Fruit fly (Drosophila melanogaster): Measurements from ENCODE around the gene mRpL1.
A peak's percentile ranks its signal among the peaks of the same experiment; 100 is the strongest.

The mRpL1 gene

dm6 chr3R:8256040-8256439 lies 45.2 kb upstream of the mRpL1 start (continued):
- TF ChIP-seq CG10431 (GFP tag; optimal IDR thresholded peaks at IDR 0.05) (no peak), CG8944 (GFP tag; optimal IDR thresholded peaks at IDR 0.05) (no peak), Fer1 (GFP tag; optimal IDR thresholded peaks at IDR 0.05) (peak; percentile 45), CG7556 (GFP tag; optimal IDR thresholded peaks at IDR 0.05) (peak; percentile 31), Six4 (GFP tag; optimal IDR thresholded peaks at IDR 0.05) (no peak), sim (GFP tag; IDR thresholded peaks at IDR 0.05) (no peak), gro (GFP tag; optimal IDR thresholded peaks at IDR 0.05) (peak; percentile 26), lmd (GFP tag; IDR thresholded peaks at IDR 0.05) (peak; percentile 37; the same call in 1 of the 2 replicates), CG15011 (GFP tag; optimal IDR thresholded peaks at IDR 0.05) (no peak), vnd (GFP tag; IDR thresholded peaks at IDR 0.05; ENCODE audit: partially characterized antibody) (no peak), run (tag; optimal IDR thresholded peaks at IDR 0.05) (no peak), CG16813 (GFP tag; IDR thresholded peaks at IDR 0.05; ENCODE audit: partially characterized antibody) (no peak), CG8924 (tag; optimal IDR thresholded peaks at IDR 0.05) (peak; percentile 24), mirr (GFP tag; optimal IDR thresholded peaks at IDR 0.05) (no peak), HLH3B (GFP tag; IDR thresholded peaks at IDR 0.05) (0 out of 2 replicates have a peak, but pooled peaks have one; percentile 25), HmgZ (tag; optimal IDR thresholded peaks at IDR 0.05) (peak; percentile 2), Ets65A (GFP tag) (peak; percentile 86), kni (GFP tag; optimal IDR thresholded peaks at IDR 0.05) (no peak), br (optimal IDR thresholded peaks at IDR 0.05) (no peak), D (optimal IDR thresholded peaks at IDR 0.05) (no peak), D (GFP tag; optimal IDR thresholded peaks at IDR 0.05) (no peak), sens-2 (GFP tag; IDR thresholded peaks at IDR 0.05) (no peak), CG11504 (tag; optimal IDR thresholded peaks at IDR 0.05) (peak; percentile 59), BEAF-32 (GFP tag; optimal IDR thresholded peaks at IDR 0.05) (no peak), CG33557 (GFP tag; optimal IDR thresholded peaks at IDR 0.05) (no peak), ems (GFP tag; optimal IDR thresholded peaks at IDR 0.05) (no peak), Sin3A (optimal IDR thresholded peaks at IDR 0.05) (no peak), shn (GFP tag; optimal IDR thresholded peaks at IDR 0.05) (no peak), Meics (GFP tag; optimal IDR thresholded peaks at IDR 0.05) (peak; percentile 51), ranshi (GFP tag; IDR thresholded peaks at IDR 0.05) (0 out of 2 replicates have a peak, but pooled peaks have one; percentile 17), CG13296 (GFP tag; optimal IDR thresholded peaks at IDR 0.05) (peak; percentile 34), CG13424 (tag; optimal IDR thresholded peaks at IDR 0.05) (peak; percentile 26), so (GFP tag; IDR thresholded peaks at IDR 0.05) (no peak), CG7357 (GFP tag; IDR thresholded peaks at IDR 0.05) (0 out of 3 replicates have a peak, but pooled peaks have one; percentile 31), Hr51 (GFP tag; optimal IDR thresholded peaks at IDR 0.05) (peak in 1 of 2 experiments; percentile 52), CG14441 (GFP tag; IDR thresholded peaks at IDR 0.05) (peak; percentile 45; the same call in 1 of the 2 replicates), CG1233 (GFP tag; optimal IDR thresholded peaks at IDR 0.05) (peak; percentile 27), bigmax (GFP tag; optimal IDR thresholded peaks at IDR 0.05) (no peak), zfh1 (GFP tag; IDR thresholded peaks at IDR 0.05) (no peak), gce (GFP tag; IDR thresholded peaks at IDR 0.05) (no peak), CG5245 (GFP tag; optimal IDR thresholded peaks at IDR 0.05) (no peak), CG4282 (GFP tag; optimal IDR thresholded peaks at IDR 0.05) (no peak), Rfx (GFP tag; IDR thresholded peaks at IDR 0.05) (peak; percentile 53), Stat92E (GFP tag; optimal IDR thresholded peaks at IDR 0.05) (no peak), CG12219 (GFP tag; optimal IDR thresholded peaks at IDR 0.05) (peak; percentile 39), sob (GFP tag; IDR thresholded peaks at IDR 0.05) (no peak), CG33213 (GFP tag; optimal IDR thresholded peaks at IDR 0.05) (no peak), dysf (GFP tag; IDR thresholded peaks at IDR 0.05) (peak; percentile 53; the same call in 2 of the 3 replicates), CG10979 (tag; optimal IDR thresholded peaks at IDR 0.05) (peak; percentile 1), Oli (tag; optimal IDR thresholded peaks at IDR 0.05) (peak; percentile 7), CG17385 (GFP tag; optimal IDR thresholded peaks at IDR 0.05) (peak; percentile 25), CG18619 (GFP tag; optimal IDR thresholded peaks at IDR 0.05) (peak; percentile 14)
